Fruit fly (Drosophila melanogaster) Kc167 (cell line): ENCODE measurements around the gene Myo10A.

Experiments used
- Myc ChIP-seq: fragments of >200 bp; optimal IDR thresholded peaks from 2 replicates; lab custom pipeline; 2017; ENCODE audit warnings: missing external identifiers
- Sin3A ChIP-seq: fragments of >200 bp; optimal IDR thresholded peaks from 2 replicates; lab custom pipeline; 2018; ENCODE audit warnings: missing external identifiers
- h ChIP-seq: fragments of >200 bp; optimal IDR thresholded peaks from 3 replicates; lab custom pipeline; 2018; ENCODE audit warnings: missing external identifiers
- insv ChIP-seq: fragments of >200 bp; optimal IDR thresholded peaks from 3 replicates; lab custom pipeline; 2018; ENCODE audit warnings: missing external identifiers
- psq ChIP-seq: fragments of >200 bp; optimal IDR thresholded peaks from 2 replicates; lab custom pipeline; 2017; ENCODE audit warnings: missing external identifiers

DNA sequence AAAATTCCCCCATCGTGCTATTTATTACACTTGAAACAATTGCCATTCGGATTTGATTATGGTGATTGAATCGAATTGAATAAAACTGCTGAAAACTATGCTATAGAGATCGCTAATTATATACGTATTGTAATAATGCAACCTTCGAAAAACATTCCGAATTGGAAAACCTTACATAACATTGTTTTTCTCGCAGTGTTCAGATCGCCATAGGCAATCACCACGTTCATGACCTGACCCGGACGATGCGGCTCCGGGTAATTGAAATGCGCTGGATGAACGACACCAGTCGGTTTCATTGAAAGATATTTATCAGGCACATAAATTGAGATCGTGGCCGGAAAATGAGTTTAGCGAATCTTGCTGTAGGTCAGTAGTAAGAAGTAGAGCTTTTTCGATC, 47.9 kb upstream of the Myo10A start:
- TF ChIP-seq Myc (no peak), h (lab: Kevin White, UChicago) (no peak), psq (lab: Kevin White, UChicago) (no peak), insv (lab: Kevin White, UChicago) (no peak), Sin3A (no peak)
